ENCODE assay signal across 5 fruit fly cellular contexts in the genomic region with DNA sequence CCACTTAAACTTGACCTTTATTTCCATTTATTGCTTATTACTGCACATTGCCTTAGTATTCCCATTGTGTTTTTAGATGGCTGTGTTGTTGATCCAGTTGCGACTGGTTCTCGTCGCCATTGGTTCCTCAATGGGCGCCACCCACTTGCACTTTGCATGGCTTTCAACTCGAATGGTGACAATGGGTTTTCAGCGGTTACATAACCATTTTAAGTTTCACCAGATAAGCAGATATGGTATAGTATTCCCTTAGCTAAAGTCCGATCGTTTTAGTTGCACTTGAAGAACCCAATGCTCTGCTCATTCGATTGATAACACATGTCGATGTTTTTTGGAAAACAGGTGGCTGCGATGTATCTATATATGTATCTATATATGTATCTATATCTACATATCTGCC.
TF ChIP-seq lines count a peak whose summit lies in the region.

No protein-coding gene starts in this region.

- no peak for TF ChIP-seq CTCF in whole organism, embryonic (GFP tag; optimal IDR thresholded peaks at IDR 0.05; lab: Kevin White, UChicago)

TF ChIP-seq in whole organism, adult, 20 proteins besides CTCF, POLR2A, EP300 and RAD21:
- TF ChIP-seq CG14711 (tag; optimal IDR thresholded peaks at IDR 0.05; lab: Kevin White, UChicago) (no peak), CG7101 (tag; optimal IDR thresholded peaks at IDR 0.05; lab: Kevin White, UChicago) (no peak), Mnt (GFP tag; optimal IDR thresholded peaks at IDR 0.05; lab: Kevin White, UChicago) (no peak), ovo (GFP tag; optimal IDR thresholded peaks at IDR 0.05; lab: Kevin White, UChicago) (peak; percentile 15), tj (GFP tag; optimal IDR thresholded peaks at IDR 0.05; lab: Kevin White, UChicago) (peak; percentile 33), cnc (optimal IDR thresholded peaks at IDR 0.05; lab: Kevin White, UChicago) (no peak), pad (GFP tag; optimal IDR thresholded peaks at IDR 0.05; lab: Kevin White, UChicago) (no peak), CG5204 (GFP tag; optimal IDR thresholded peaks at IDR 0.05; lab: Kevin White, UChicago) (no peak), Clk (GFP tag; optimal IDR thresholded peaks at IDR 0.05; lab: Kevin White, UChicago) (no peak), cic (GFP tag; optimal IDR thresholded peaks at IDR 0.05; lab: Kevin White, UChicago) (peak; percentile 36), CG11617 (GFP tag; optimal IDR thresholded peaks at IDR 0.05; lab: Kevin White, UChicago) (no peak), toe (GFP tag; optimal IDR thresholded peaks at IDR 0.05; lab: Kevin White, UChicago) (no peak), Hr96 (GFP tag; optimal IDR thresholded peaks at IDR 0.05; lab: Kevin White, UChicago) (no peak), kay (GFP tag; lab: Kevin White, UChicago; ENCODE audit: borderline replicate concordance) (peak; percentile 12), CG12768 (GFP tag; optimal IDR thresholded peaks at IDR 0.05; lab: Kevin White, UChicago) (peak; percentile 10), bab1 (GFP tag; optimal IDR thresholded peaks at IDR 0.05; lab: Kevin White, UChicago) (no peak), CG1620 (GFP tag; optimal IDR thresholded peaks at IDR 0.05; lab: Kevin White, UChicago) (no peak), CG7045 (GFP tag; optimal IDR thresholded peaks at IDR 0.05; lab: Kevin White, UChicago) (no peak)

TF ChIP-seq in whole organism, embryonic, 481 proteins besides CTCF, POLR2A, EP300 and RAD21:
- no peak for TF ChIP-seq CG15073 (GFP tag; optimal IDR thresholded peaks at IDR 0.05; lab: Kevin White, UChicago)
- no peak for TF ChIP-seq fu2 (GFP tag; optimal IDR thresholded peaks at IDR 0.05; lab: Kevin White, UChicago)
- peak in 1 of 2 experiments; percentile 90 for TF ChIP-seq Pdp1 (GFP tag; optimal IDR thresholded peaks at IDR 0.05; lab: Kevin White, UChicago)
- TF ChIP-seq CG4328 (GFP tag; optimal IDR thresholded peaks at IDR 0.05; lab: Kevin White, UChicago) = no peak
- no peak for TF ChIP-seq dati (GFP tag; IDR thresholded peaks at IDR 0.05; lab: Robert Waterston, UW)
- TF ChIP-seq gem (tag; optimal IDR thresholded peaks at IDR 0.05; lab: Kevin White, UChicago) = peak; percentile 18
- TF ChIP-seq chinmo (GFP tag; IDR thresholded peaks at IDR 0.05; lab: Robert Waterston, UW; ENCODE audit: partially characterized antibody) = 0 out of 4 replicates have a peak, but pooled peaks have one; percentile 62
- TF ChIP-seq kah (GFP tag; optimal IDR thresholded peaks at IDR 0.05; lab: Kevin White, UChicago) = peak; percentile 77
- no peak for TF ChIP-seq CG10366 (GFP tag; IDR thresholded peaks at IDR 0.05; lab: Robert Waterston, UW)
- TF ChIP-seq chm (GFP tag; IDR thresholded peaks at IDR 0.05; lab: Robert Waterston, UW) = 0 out of 2 replicates have a peak, but pooled peaks have one; percentile 17
- peak; percentile 29 for TF ChIP-seq Med (GFP tag; lab: Kevin White, UChicago)
- TF ChIP-seq Nf-YB (GFP tag; optimal IDR thresholded peaks at IDR 0.05; lab: Kevin White, UChicago) = no peak
- no peak for TF ChIP-seq ro (GFP tag; IDR thresholded peaks at IDR 0.05; lab: Robert Waterston, UW)

TF ChIP-seq in whole organism, prepupa, 60 proteins besides CTCF, POLR2A, EP300 and RAD21:
- TF ChIP-seq Eip78C (GFP tag; lab: Kevin White, UChicago) = peak; percentile 15
- TF ChIP-seq vri (GFP tag; optimal IDR thresholded peaks at IDR 0.05; lab: Kevin White, UChicago) = peak; percentile 32
- TF ChIP-seq ss (GFP tag; optimal IDR thresholded peaks at IDR 0.05; lab: Kevin White, UChicago) = peak in 1 of 2 experiments; percentile 17
- TF ChIP-seq Hr39 (GFP tag; optimal IDR thresholded peaks at IDR 0.05; lab: Kevin White, UChicago) = no peak
- TF ChIP-seq CG10669 (GFP tag; optimal IDR thresholded peaks at IDR 0.05; lab: Kevin White, UChicago) = no peak
- no peak for TF ChIP-seq fkh (GFP tag; optimal IDR thresholded peaks at IDR 0.05; lab: Kevin White, UChicago)
- TF ChIP-seq lz (GFP tag; optimal IDR thresholded peaks at IDR 0.05; lab: Kevin White, UChicago) = no peak

TF ChIP-seq in whole organism, pupa, 21 proteins besides CTCF, POLR2A, EP300 and RAD21:
- TF ChIP-seq CG17806 (tag; optimal IDR thresholded peaks at IDR 0.05; lab: Kevin White, UChicago) (no peak), CG15710 (tag; optimal IDR thresholded peaks at IDR 0.05; lab: Kevin White, UChicago) (peak; percentile 7)

TF ChIP-seq in whole organism, wandering third instar larva, 38 proteins besides CTCF, POLR2A, EP300 and RAD21:
- TF ChIP-seq Hr83 (GFP tag; optimal IDR thresholded peaks at IDR 0.05; lab: Kevin White, UChicago; ENCODE audit: poor library complexity, severe bottlenecking) (peak; percentile 39), usp (GFP tag; optimal IDR thresholded peaks at IDR 0.05; lab: Kevin White, UChicago) (no peak), fru (GFP tag; optimal IDR thresholded peaks at IDR 0.05; lab: Kevin White, UChicago) (no peak)
